Fruit fly (Drosophila melanogaster) whole organism, prepupa: ENCODE data around the gene eIF4H2.

Source experiments
- CG10669 ChIP-seq: fragments of 200-800 bp; sonication (Bioruptor generic); optimal IDR thresholded peaks from 3 replicates; lab custom pipeline; 2018; ENCODE audit warnings: missing biosample characterization, mild to moderate bottlenecking, missing genetic modification characterization, moderate library complexity
- CG11294 ChIP-seq: fragments of 200-800 bp; sonication (Bioruptor generic); IDR thresholded peaks from 2 replicates; pipeline ENCODE4 v1.3.6; 2022; ENCODE audit warnings: missing biosample characterization, missing genetic modification characterization
- CG15336 ChIP-seq: fragments of 200-800 bp; sonication (Bioruptor generic); IDR thresholded peaks from 2 replicates; pipeline ENCODE4 v1.3.6; 2022; ENCODE audit warnings: missing biosample characterization, missing genetic modification characterization
- CG31627 ChIP-seq: fragments of 200-800 bp; sonication (Bioruptor generic); optimal IDR thresholded peaks from 3 replicates; lab custom pipeline; 2016; ENCODE audit warnings: missing biosample characterization, missing genetic modification characterization
- CG32006 ChIP-seq: fragments of 200-800 bp; sonication (Bioruptor generic); optimal IDR thresholded peaks from 3 replicates; lab custom pipeline; 2017; ENCODE audit warnings: missing biosample characterization, mild to moderate bottlenecking, missing genetic modification characterization
- CG34406 ChIP-seq: fragments of 200-800 bp; sonication (Bioruptor generic); optimal IDR thresholded peaks from 3 replicates; lab custom pipeline; 2016; ENCODE audit warnings: missing biosample characterization, missing genetic modification characterization
- CG3919 ChIP-seq: fragments of 200-800 bp; sonication (Bioruptor generic); optimal IDR thresholded peaks from 3 replicates; lab custom pipeline; 2016; ENCODE audit warnings: missing biosample characterization, missing genetic modification characterization
- CG6163 ChIP-seq: fragments of 200-800 bp; sonication (Bioruptor generic); IDR thresholded peaks from 3 replicates; pipeline ENCODE4 v1.3.6; 2022; ENCODE audit warnings: missing biosample characterization, missing genetic modification characterization
- CG6792 ChIP-seq: fragments of 200-800 bp; sonication (Bioruptor generic); optimal IDR thresholded peaks from 3 replicates; lab custom pipeline; 2016; ENCODE audit warnings: missing biosample characterization, missing genetic modification characterization
- CG8119 ChIP-seq: fragments of 200-800 bp; sonication (Bioruptor generic); IDR thresholded peaks from 3 replicates; pipeline ENCODE4 v1.3.6; 2022; ENCODE audit warnings: missing biosample characterization, missing genetic modification characterization
- CG8632 ChIP-seq: fragments of 200-800 bp; sonication (Bioruptor generic); optimal IDR thresholded peaks from 3 replicates; lab custom pipeline; 2016; ENCODE audit warnings: missing biosample characterization, missing genetic modification characterization
- CG9139 ChIP-seq: fragments of 200-800 bp; sonication (Bioruptor generic); optimal IDR thresholded peaks from 3 replicates; lab custom pipeline; 2017; ENCODE audit warnings: missing biosample characterization, mild to moderate bottlenecking, missing genetic modification characterization
- Eip75B ChIP-seq: fragments of 200-800 bp; sonication (Bioruptor generic); optimal IDR thresholded peaks from 3 replicates; lab custom pipeline; 2016; ENCODE audit warnings: missing biosample characterization, missing genetic modification characterization
- Eip78C ChIP-seq: fragments of 200-800 bp; sonication (Bioruptor generic); peaks from one replicate; lab custom pipeline; 2016; ENCODE audit warnings: missing biosample characterization, missing genetic modification characterization
- Ets21C ChIP-seq: fragments of 200-800 bp; sonication (Bioruptor generic); optimal IDR thresholded peaks from 3 replicates; lab custom pipeline; 2016; ENCODE audit warnings: missing biosample characterization, missing genetic modification characterization
- Ets96B ChIP-seq: fragments of 200-800 bp; optimal IDR thresholded peaks from 2 replicates; lab custom pipeline; 2019; ENCODE audit warnings: missing biosample characterization, mild to moderate bottlenecking, missing genetic modification characterization, moderate library complexity
- Hr38 ChIP-seq: sonication (Bioruptor generic); optimal IDR thresholded peaks from 2 replicates; lab custom pipeline; 2016; ENCODE audit warnings: missing biosample characterization, missing genetic modification characterization
- Hr39 ChIP-seq: fragments of 200-800 bp; sonication (Bioruptor generic); optimal IDR thresholded peaks from 2 replicates; lab custom pipeline; 2016; ENCODE audit warnings: missing biosample characterization, missing genetic modification characterization
- Hr4 ChIP-seq: fragments of 200-800 bp; sonication (Bioruptor generic); optimal IDR thresholded peaks from 3 replicates; lab custom pipeline; 2016; ENCODE audit warnings: missing biosample characterization, missing genetic modification characterization
- Met ChIP-seq: fragments of 200-800 bp; sonication (Bioruptor generic); optimal IDR thresholded peaks from 3 replicates; lab custom pipeline; 2016; ENCODE audit warnings: missing biosample characterization, missing genetic modification characterization
- Smox ChIP-seq: fragments of 200-800 bp; sonication (Bioruptor generic); optimal IDR thresholded peaks from 3 replicates; lab custom pipeline; 2016; ENCODE audit warnings: missing biosample characterization, missing genetic modification characterization
- Sox102F ChIP-seq: fragments of 200-800 bp; sonication (Bioruptor generic); optimal IDR thresholded peaks from 2 replicates; lab custom pipeline; 2016; ENCODE audit warnings: missing biosample characterization, mild to moderate bottlenecking, missing genetic modification characterization
- Sox14 ChIP-seq: fragments of 200-800 bp; sonication (Bioruptor generic); optimal IDR thresholded peaks from 3 replicates; lab custom pipeline; 2016; ENCODE audit warnings: missing biosample characterization, missing genetic modification characterization
- Sox15 ChIP-seq: fragments of 200-800 bp; sonication (Bioruptor generic); optimal IDR thresholded peaks from 3 replicates; lab custom pipeline; 2016; ENCODE audit warnings: missing biosample characterization, missing genetic modification characterization
- achi ChIP-seq: fragments of 200-800 bp; sonication (Bioruptor generic); optimal IDR thresholded peaks from 3 replicates; lab custom pipeline; 2016; ENCODE audit warnings: missing biosample characterization, missing genetic modification characterization
- acj6 ChIP-seq: fragments of 200-800 bp; sonication (Bioruptor generic); optimal IDR thresholded peaks from 3 replicates; lab custom pipeline; 2016; ENCODE audit warnings: missing biosample characterization, missing genetic modification characterization
- cyc ChIP-seq: fragments of 200-800 bp; sonication (Bioruptor generic); optimal IDR thresholded peaks from 3 replicates; lab custom pipeline; 2016; ENCODE audit warnings: missing biosample characterization, missing genetic modification characterization
- dac ChIP-seq: fragments of 200-800 bp; sonication (Bioruptor generic); optimal IDR thresholded peaks from 2 replicates; lab custom pipeline; 2017; ENCODE audit warnings: missing biosample characterization, mild to moderate bottlenecking, missing genetic modification characterization
- dsx ChIP-seq: fragments of 200-800 bp; optimal IDR thresholded peaks from 3 replicates; lab custom pipeline; 2019; ENCODE audit warnings: missing biosample characterization, mild to moderate bottlenecking, missing genetic modification characterization, moderate library complexity; ENCODE audit not compliant: poor library complexity, severe bottlenecking
- eg ChIP-seq: fragments of 200-800 bp; sonication (Bioruptor generic); IDR thresholded peaks from 3 replicates; pipeline ENCODE4 v1.3.6; 2022; ENCODE audit warnings: missing biosample characterization, missing genetic modification characterization
- esn ChIP-seq: fragments of 200-800 bp; sonication (Bioruptor generic); optimal IDR thresholded peaks from 2 replicates; lab custom pipeline; 2016; ENCODE audit warnings: missing biosample characterization, mild to moderate bottlenecking, missing genetic modification characterization, moderate library complexity
- fd85E ChIP-seq: fragments of 200-800 bp; sonication (Bioruptor generic); optimal IDR thresholded peaks from 3 replicates; lab custom pipeline; 2016; ENCODE audit warnings: missing biosample characterization, missing genetic modification characterization
- fkh ChIP-seq: fragments of 200-800 bp; sonication (Bioruptor generic); optimal IDR thresholded peaks from 3 replicates; lab custom pipeline; 2017; ENCODE audit warnings: missing biosample characterization, mild to moderate bottlenecking, missing genetic modification characterization, moderate library complexity
- lz ChIP-seq: fragments of 200-800 bp; sonication (Bioruptor generic); optimal IDR thresholded peaks from 3 replicates; lab custom pipeline; 2016; ENCODE audit warnings: missing biosample characterization, missing genetic modification characterization
- net ChIP-seq: fragments of 200-800 bp; sonication (Bioruptor generic); optimal IDR thresholded peaks from 3 replicates; lab custom pipeline; 2016; ENCODE audit warnings: missing biosample characterization, missing genetic modification characterization
- pdm3 ChIP-seq: fragments of 200-800 bp; sonication (Bioruptor generic); optimal IDR thresholded peaks from 3 replicates; lab custom pipeline; 2016; ENCODE audit warnings: missing biosample characterization, missing genetic modification characterization
- spab ChIP-seq: fragments of 200-800 bp; sonication (Bioruptor generic); optimal IDR thresholded peaks from 2 replicates; lab custom pipeline; 2017; ENCODE audit warnings: missing biosample characterization, mild to moderate bottlenecking, missing genetic modification characterization, missing genetic modification reagents
- svp ChIP-seq: fragments of 200-800 bp; sonication (Bioruptor generic); peaks from one replicate; lab custom pipeline; 2016; ENCODE audit warnings: missing biosample characterization, missing genetic modification characterization
- topi ChIP-seq: fragments of 200-800 bp; sonication (Bioruptor generic); optimal IDR thresholded peaks from 3 replicates; lab custom pipeline; 2016; ENCODE audit warnings: missing biosample characterization, missing genetic modification characterization
- vri ChIP-seq: fragments of 200-800 bp; sonication (Bioruptor generic); optimal IDR thresholded peaks from 3 replicates; lab custom pipeline; 2016; ENCODE audit warnings: missing biosample characterization, mild to moderate bottlenecking, missing genetic modification characterization

eIF4H2 gene

dm6 chr3R:30761140-30761539 lies 35.3 kb downstream of the eIF4H2 start:
- TF ChIP-seq eg (GFP tag; lab: Robert Waterston, UW) (no peak), CG8632 (GFP tag; lab: Kevin White, UChicago) (no peak), dac (GFP tag; lab: Kevin White, UChicago) (no peak), achi (GFP tag; lab: Kevin White, UChicago) (peak; percentile 24), Sox14 (peak; percentile 29), Hr39 (GFP tag; lab: Kevin White, UChicago) (peak; percentile 43), CG8119 (GFP tag; lab: Robert Waterston, UW) (no peak), CG3919 (GFP tag; lab: Kevin White, UChicago) (peak; percentile 46), cyc (GFP tag; lab: Kevin White, UChicago) (peak; percentile 44), CG31627 (peak; percentile 42), Ets96B (tag; lab: Kevin White, UChicago) (peak; percentile 6), CG6792 (GFP tag; lab: Kevin White, UChicago) (peak; percentile 45), CG32006 (peak; percentile 4), Sox102F (GFP tag; lab: Kevin White, UChicago) (peak; percentile 45), CG34406 (GFP tag; lab: Kevin White, UChicago) (peak; percentile 17), Eip75B (GFP tag; lab: Kevin White, UChicago) (peak; percentile 17), net (GFP tag; lab: Kevin White, UChicago) (peak; percentile 14), esn (GFP tag; lab: Kevin White, UChicago) (peak; percentile 68), CG10669 (GFP tag; lab: Kevin White, UChicago) (peak; percentile 1), CG15336 (GFP tag; lab: Robert Waterston, UW) (no peak), vri (GFP tag; lab: Kevin White, UChicago) (peak; percentile 38), Ets21C (GFP tag; lab: Kevin White, UChicago) (peak; percentile 41), svp (GFP tag; lab: Kevin White, UChicago) (peak; percentile 76), Hr38 (no peak), fd85E (GFP tag; lab: Kevin White, UChicago) (no peak), Eip78C (GFP tag; lab: Kevin White, UChicago) (peak; percentile 80), lz (peak; percentile 44), Hr4 (no peak), spab (GFP tag; lab: Kevin White, UChicago) (peak; percentile 4), Sox15 (GFP tag; lab: Kevin White, UChicago) (peak; percentile 8), CG6163 (GFP tag; lab: Robert Waterston, UW) (no peak), Met (GFP tag; lab: Kevin White, UChicago) (peak; percentile 57), acj6 (GFP tag; lab: Kevin White, UChicago) (peak; percentile 4), topi (GFP tag; lab: Kevin White, UChicago) (peak; percentile 68), Smox (peak; percentile 64)

- TF ChIP-seq CG9139 (no peak), CG31627 (no peak), fkh (GFP tag; lab: Kevin White, UChicago) (no peak), Eip78C (GFP tag; lab: Kevin White, UChicago) (no peak)
These were observed 36.3 kb downstream of the eIF4H2 start for dm6 chr3R:30762230-30762629.

- TF ChIP-seq svp (GFP tag; lab: Kevin White, UChicago) (peak; percentile 65), Sox14 (peak; percentile 13), dsx (peak; percentile 55), Eip75B (GFP tag; lab: Kevin White, UChicago) (no peak), CG6163 (GFP tag; lab: Robert Waterston, UW) (peak; percentile 11; the same call in 1 of the 3 replicates), Eip78C (GFP tag; lab: Kevin White, UChicago) (peak; percentile 47), fkh (GFP tag; lab: Kevin White, UChicago) (peak; percentile 32), CG11294 (GFP tag; lab: Robert Waterston, UW) (no peak), Ets21C (GFP tag; lab: Kevin White, UChicago) (no peak), pdm3 (GFP tag; lab: Kevin White, UChicago) (peak; percentile 9)
- TF ChIP-seq, all 60 proteins: peak for 7
These were observed 38.2 kb downstream of the eIF4H2 start for dm6 chr3R:30764121-30764520.
